Fruit fly (Drosophila melanogaster) whole organism, embryonic: ENCODE results near the gene CG4291.

Experiments
- Ada2b ChIP-seq: fragments of 200-800 bp; sonication (Bioruptor generic); IDR thresholded peaks from 2 replicates; pipeline ENCODE4 v1.3.6; 2022; ENCODE audit warnings: missing biosample characterization, missing genetic modification characterization
- Aef1 ChIP-seq: fragments of 200-800 bp; sonication (Bioruptor generic); IDR thresholded peaks from 3 replicates; pipeline ENCODE4 v1.3.6; 2022; ENCODE audit warnings: missing biosample characterization, missing genetic modification characterization
- Awh ChIP-seq: fragments of 200-800 bp; sonication (Bioruptor generic); IDR thresholded peaks from 2 replicates; pipeline ENCODE4, ENCODE4 v1.3.6; 2022; ENCODE audit warnings: missing biosample characterization, missing genetic modification characterization
- CG10147 ChIP-seq: fragments of 200-800 bp; sonication (Bioruptor generic); optimal IDR thresholded peaks from 2 replicates; lab custom pipeline; 2019; ENCODE audit warnings: missing biosample characterization, mild to moderate bottlenecking, missing genetic modification characterization, moderate library complexity
- CG10543 ChIP-seq: fragments of 200-800 bp; sonication (Bioruptor generic); optimal IDR thresholded peaks from 3 replicates; lab custom pipeline; 2017; ENCODE audit warnings: missing biosample characterization, mild to moderate bottlenecking, missing genetic modification characterization, moderate library complexity
- CG10654 ChIP-seq: fragments of 200-800 bp; sonication (Bioruptor generic); optimal IDR thresholded peaks from 2 replicates; lab custom pipeline; 2016; ENCODE audit warnings: missing biosample characterization, missing genetic modification characterization
- CG10959 ChIP-seq: fragments of 200-800 bp; sonication (Bioruptor generic); IDR thresholded peaks from 2 replicates; pipeline ENCODE4 v1.3.6; 2022; ENCODE audit warnings: missing biosample characterization, missing genetic modification characterization
- CG11093 ChIP-seq: fragments of 200-800 bp; sonication (Bioruptor generic); IDR thresholded peaks from 3 replicates; pipeline ENCODE4 v1.3.6; 2022; ENCODE audit warnings: missing biosample characterization, missing genetic modification characterization
- CG11456 ChIP-seq: fragments of 200-800 bp; sonication (Bioruptor generic); IDR thresholded peaks from 3 replicates; pipeline ENCODE4 v1.3.6; 2022; ENCODE audit warnings: missing biosample characterization, missing genetic modification characterization
- CG12942 ChIP-seq: fragments of 200-800 bp; sonication (Bioruptor generic); optimal IDR thresholded peaks from 3 replicates; lab custom pipeline; 2016; ENCODE audit warnings: missing biosample characterization, missing genetic modification characterization
- CG13287 ChIP-seq: fragments of 200-800 bp; sonication (Bioruptor generic); IDR thresholded peaks from 2 replicates; pipeline ENCODE4 v1.3.6; 2022; ENCODE audit warnings: missing biosample characterization, missing genetic modification characterization; ENCODE audit not compliant: partially characterized antibody
- CG1529 ChIP-seq: fragments of 200-800 bp; sonication (Bioruptor generic); optimal IDR thresholded peaks from 3 replicates; lab custom pipeline; 2018; ENCODE audit warnings: missing biosample characterization, missing genetic modification characterization
- CG16779 ChIP-seq: fragments of 200-800 bp; sonication (Bioruptor generic); IDR thresholded peaks from 2 replicates; pipeline ENCODE4 v1.3.6; 2022; ENCODE audit warnings: missing biosample characterization, missing genetic modification characterization
- CG17186 ChIP-seq: fragments of 200-800 bp; sonication (Bioruptor generic); optimal IDR thresholded peaks from 3 replicates; lab custom pipeline; 2017; ENCODE audit warnings: missing biosample characterization, missing genetic modification reagents, missing genetic modification characterization
- CG18262 ChIP-seq: fragments of 200-800 bp; optimal IDR thresholded peaks from 3 replicates; lab custom pipeline; 2019; ENCODE audit warnings: missing biosample characterization, mild to moderate bottlenecking, missing genetic modification characterization, moderate library complexity
- CG2712 ChIP-seq: fragments of 200-800 bp; optimal IDR thresholded peaks from 3 replicates; lab custom pipeline; 2019; ENCODE audit warnings: missing biosample characterization, mild to moderate bottlenecking, missing genetic modification characterization, moderate library complexity
- CG30403 ChIP-seq: fragments of 200-800 bp; sonication (Bioruptor generic); optimal IDR thresholded peaks from 3 replicates; lab custom pipeline; 2016; ENCODE audit warnings: missing biosample characterization, missing genetic modification characterization
- CG3407 ChIP-seq: fragments of 200-800 bp; sonication (Bioruptor generic); optimal IDR thresholded peaks from 2 replicates; lab custom pipeline; 2018; ENCODE audit warnings: missing biosample characterization, mild to moderate bottlenecking, missing genetic modification characterization
- CG34376 ChIP-seq: fragments of 200-800 bp; sonication (Bioruptor generic); optimal IDR thresholded peaks from 2 replicates; lab custom pipeline; 2018; ENCODE audit warnings: missing biosample characterization, mild to moderate bottlenecking, missing genetic modification characterization
- CG4424 ChIP-seq: fragments of 200-800 bp; sonication (Bioruptor generic); optimal IDR thresholded peaks from 3 replicates; lab custom pipeline; 2016; ENCODE audit warnings: missing biosample characterization, missing genetic modification characterization
- CG7928 ChIP-seq: fragments of 200-800 bp; sonication (Bioruptor generic); optimal IDR thresholded peaks from 2 replicates; lab custom pipeline; 2017; ENCODE audit warnings: missing biosample characterization, mild to moderate bottlenecking, missing genetic modification characterization
- CG8281 ChIP-seq: fragments of 200-800 bp; sonication (Bioruptor generic); optimal IDR thresholded peaks from 2 replicates; lab custom pipeline; 2018; ENCODE audit warnings: missing biosample characterization, mild to moderate bottlenecking, missing genetic modification characterization, moderate library complexity
- CG8359 ChIP-seq: fragments of 200-800 bp; sonication (Bioruptor generic); optimal IDR thresholded peaks from 2 replicates; lab custom pipeline; 2017; ENCODE audit warnings: missing biosample characterization, mild to moderate bottlenecking, missing genetic modification characterization, borderline replicate concordance
- CG8924 ChIP-seq: fragments of 200-800 bp; optimal IDR thresholded peaks from 3 replicates; lab custom pipeline; 2019; ENCODE audit warnings: missing biosample characterization, mild to moderate bottlenecking, missing genetic modification characterization, moderate library complexity
- CG9215 ChIP-seq: fragments of 200-800 bp; sonication (Bioruptor generic); IDR thresholded peaks from 2 replicates; pipeline ENCODE4 v1.3.6; 2022; ENCODE audit warnings: missing biosample characterization, missing genetic modification characterization
- Dfd ChIP-seq, 2 experiments: fragments of >200 bp; optimal IDR thresholded peaks; 2 replicates each; lab custom pipeline; 2017; ENCODE audit warnings: missing biosample characterization in 2 of 2, missing genetic modification characterization in 2 of 2
- Dip3 ChIP-seq: fragments of 200-800 bp; sonication (Bioruptor generic); optimal IDR thresholded peaks from 3 replicates; lab custom pipeline; 2016; ENCODE audit warnings: missing biosample characterization, missing genetic modification characterization
- Drgx ChIP-seq: fragments of 200-800 bp; sonication (Bioruptor generic); IDR thresholded peaks from 2 replicates; pipeline ENCODE4 v1.3.6; 2022; ENCODE audit warnings: missing biosample characterization, missing genetic modification characterization
- Eip74EF ChIP-seq, 2 experiments: fragments of 200-800 bp in 1 of 2; fragments of >200 bp in 1 of 2; sonication (Bioruptor generic) in 1 of 2; optimal IDR thresholded peaks; 2 replicates each; lab custom pipeline; 2017 to 2019; ENCODE audit warnings: missing biosample characterization in 2 of 2, missing genetic modification characterization in 2 of 2, mild to moderate bottlenecking in 1 of 2, moderate library complexity in 1 of 2
- HLH54F ChIP-seq: fragments of 200-800 bp; sonication (Bioruptor generic); optimal IDR thresholded peaks from 3 replicates; lab custom pipeline; 2016; ENCODE audit warnings: missing biosample characterization, missing genetic modification characterization
- Hand ChIP-seq: fragments of 200-800 bp; sonication (Bioruptor generic); optimal IDR thresholded peaks from 2 replicates; lab custom pipeline; 2017; ENCODE audit warnings: mild to moderate bottlenecking, missing biosample characterization, missing genetic modification reagents, missing genetic modification characterization
- Hr78 ChIP-seq, 2 experiments: fragments of 200-800 bp in 1 of 2; fragments of >200 bp in 1 of 2; sonication (Bioruptor generic) in 1 of 2; optimal IDR thresholded peaks; 2 replicates each; lab custom pipeline; 2017 to 2019; ENCODE audit warnings: missing biosample characterization in 2 of 2, missing genetic modification characterization in 2 of 2, mild to moderate bottlenecking in 1 of 2, moderate library complexity in 1 of 2
- Kr ChIP-seq: fragments of 200-800 bp; sonication (Bioruptor generic); optimal IDR thresholded peaks from 2 replicates; lab custom pipeline; 2017; ENCODE audit warnings: missing biosample characterization, mild to moderate bottlenecking, missing genetic modification characterization
- NfI ChIP-seq: fragments of 200-800 bp; sonication (Bioruptor generic); optimal IDR thresholded peaks from 3 replicates; lab custom pipeline; 2018; ENCODE audit warnings: missing biosample characterization, mild to moderate bottlenecking, missing genetic modification characterization, moderate library complexity
- Opbp ChIP-seq: fragments of 200-800 bp; sonication (Bioruptor generic); IDR thresholded peaks from 3 replicates; pipeline ENCODE4 v1.3.6; 2022; ENCODE audit warnings: missing biosample characterization, missing genetic modification characterization; ENCODE audit not compliant: partially characterized antibody
- Ravus ChIP-seq: fragments of 200-800 bp; sonication (Bioruptor generic); IDR thresholded peaks from 2 replicates; pipeline ENCODE4 v1.3.6; 2022; ENCODE audit warnings: missing biosample characterization, missing genetic modification characterization
- ac ChIP-seq: fragments of 200-800 bp; sonication (Bioruptor generic); optimal IDR thresholded peaks from 3 replicates; lab custom pipeline; 2017; ENCODE audit warnings: missing biosample characterization, mild to moderate bottlenecking, missing genetic modification characterization
- amos ChIP-seq: fragments of 200-800 bp; sonication (Bioruptor generic); IDR thresholded peaks from 2 replicates; pipeline ENCODE4 v1.3.6; 2022; ENCODE audit warnings: missing biosample characterization, missing genetic modification characterization; ENCODE audit not compliant: partially characterized antibody
- chif ChIP-seq, 2 experiments: fragments of 200-800 bp; sonication (Bioruptor generic); optimal IDR thresholded peaks; 3 replicates each; lab custom pipeline; 2016; ENCODE audit warnings: missing biosample characterization in 2 of 2, missing genetic modification characterization in 2 of 2
- dysf ChIP-seq: fragments of 200-800 bp; sonication (Bioruptor generic); IDR thresholded peaks from 3 replicates; pipeline ENCODE4 v1.3.6; 2022; ENCODE audit warnings: missing biosample characterization, missing genetic modification characterization
- ewg ChIP-seq: fragments of 200-800 bp; sonication (Bioruptor generic); optimal IDR thresholded peaks from 3 replicates; lab custom pipeline; 2017; ENCODE audit warnings: mild to moderate bottlenecking, missing biosample characterization, missing genetic modification reagents, missing genetic modification characterization
- ftz-f1 ChIP-seq: fragments of 200-800 bp; sonication (Bioruptor generic); optimal IDR thresholded peaks from 2 replicates; lab custom pipeline; 2016; ENCODE audit warnings: missing biosample characterization, missing genetic modification characterization
- ken ChIP-seq: fragments of 200-800 bp; sonication (Bioruptor generic); IDR thresholded peaks from 3 replicates; pipeline ENCODE4 v1.3.6; 2022; ENCODE audit warnings: missing biosample characterization, missing genetic modification characterization
- lab ChIP-seq: fragments of 200-800 bp; sonication (Bioruptor generic); optimal IDR thresholded peaks from 3 replicates; lab custom pipeline; 2017; ENCODE audit warnings: missing biosample characterization, missing genetic modification characterization, mild to moderate bottlenecking, moderate library complexity, missing genetic modification reagents
- lmd ChIP-seq: fragments of 200-800 bp; sonication (Bioruptor generic); IDR thresholded peaks from 2 replicates; pipeline ENCODE4 v1.3.6; 2022; ENCODE audit warnings: missing biosample characterization, missing genetic modification characterization
- pfk ChIP-seq: fragments of 200-800 bp; sonication (Bioruptor generic); optimal IDR thresholded peaks from 2 replicates; lab custom pipeline; 2018; ENCODE audit warnings: missing biosample characterization, mild to moderate bottlenecking, missing genetic modification characterization, moderate library complexity
- sima ChIP-seq: fragments of 200-800 bp; sonication (Bioruptor generic); optimal IDR thresholded peaks from 2 replicates; lab custom pipeline; 2016; ENCODE audit warnings: missing biosample characterization, missing genetic modification characterization
- unpg ChIP-seq: fragments of 200-800 bp; sonication (Bioruptor generic); optimal IDR thresholded peaks from 3 replicates; lab custom pipeline; 2018; ENCODE audit warnings: missing biosample characterization, mild to moderate bottlenecking, missing genetic modification characterization, moderate library complexity

The CG4291 gene

dm6 chr2L:856690-857488 lies 4.4 kb upstream of the CG4291 start (continued):
- TF ChIP-seq NfI (peak; percentile 64), CG11456 (peak; percentile 76), CG8924 (peak; percentile 82), CG16779 (GFP tag; lab: Robert Waterston, UW) (0 out of 2 replicates have a peak, but pooled peaks have one; percentile 47), CG2712 (tag; lab: Kevin White, UChicago) (peak; percentile 87), Hr78 (GFP tag; optimal IDR thresholded peaks at IDR 0.05; lab: Kevin White, UChicago) (peak in 1 of 2 experiments; percentile 99), Ada2b (GFP tag; lab: Robert Waterston, UW) (peak; percentile 77), CG30403 (peak; percentile 72), pfk (no peak), Kr (no peak), CG13287 (GFP tag; lab: Robert Waterston, UW) (no peak), CG3407 (GFP tag; lab: Kevin White, UChicago) (peak; percentile 71), CG34376 (GFP tag; lab: Kevin White, UChicago) (peak; percentile 48), unpg (GFP tag; lab: Kevin White, UChicago) (peak; percentile 80), lab (GFP tag; lab: Kevin White, UChicago) (peak; percentile 87), ac (GFP tag; lab: Kevin White, UChicago) (peak; percentile 52), Drgx (GFP tag; lab: Robert Waterston, UW) (peak; percentile 49), dysf (GFP tag; lab: Robert Waterston, UW) (peak; percentile 82), Ravus (peak; percentile 5; the same call in 1 of the 2 replicates), Dip3 (GFP tag; lab: Kevin White, UChicago) (peak; percentile 7), Awh (GFP tag; lab: Robert Waterston, UW) (peak; percentile 90), CG8281 (tag; lab: Kevin White, UChicago) (peak; percentile 48), CG8359 (no peak), ftz-f1 (GFP tag; lab: Kevin White, UChicago) (no peak), CG12942 (GFP tag; lab: Kevin White, UChicago) (peak; percentile 47), ken (GFP tag; lab: Robert Waterston, UW) (peak; percentile 89), CG10543 (GFP tag; lab: Kevin White, UChicago) (peak; percentile 17), Dfd (GFP tag; optimal IDR thresholded peaks at IDR 0.05; lab: Kevin White, UChicago) (no peak), CG9215 (0 out of 2 replicates have a peak, but pooled peaks have one; percentile 54), CG4424 (peak; percentile 76), Eip74EF (GFP tag; optimal IDR thresholded peaks at IDR 0.05; lab: Kevin White, UChicago) (peak in 1 of 2 experiments; percentile 77), ewg (GFP tag; lab: Kevin White, UChicago) (peak; percentile 77), CG10654 (GFP tag; lab: Kevin White, UChicago) (peak; percentile 70), CG11093 (GFP tag; lab: Robert Waterston, UW) (peak; percentile 83; the same call in 2 of the 3 replicates), Opbp (no peak), CG7928 (GFP tag; lab: Kevin White, UChicago) (no peak), Aef1 (GFP tag; lab: Robert Waterston, UW) (peak; percentile 66), CG10147 (GFP tag; lab: Kevin White, UChicago) (peak; percentile 29), sima (GFP tag; lab: Kevin White, UChicago) (no peak), HLH54F (peak; percentile 38), Hand (GFP tag; lab: Kevin White, UChicago) (no peak), CG18262 (tag; lab: Kevin White, UChicago) (peak; percentile 83), CG10959 (GFP tag; lab: Robert Waterston, UW) (peak; percentile 71), chif (GFP tag; optimal IDR thresholded peaks at IDR 0.05; lab: Kevin White, UChicago) (peak; percentile 53 to 79), lmd (peak; percentile 87), CG1529 (peak; percentile 83), amos (GFP tag; lab: Robert Waterston, UW) (no peak), CG17186 (GFP tag; lab: Kevin White, UChicago) (peak; percentile 63)
